Worm (Caenorhabditis elegans) whole organism, late embryonic: ENCODE results near the gene H38K22.9.

Source experiments
- K09A11.1 ChIP-seq: sonication (generic microtip); optimal IDR thresholded peaks from 2 replicates; lab custom pipeline; 2017; ENCODE audit warnings: antibody characterized with exemption, mild to moderate bottlenecking, missing genetic modification characterization, missing compliant biosample characterization; ENCODE audit not compliant: insufficient read depth
- fax-1 ChIP-seq: sonication (generic microtip); optimal IDR thresholded peaks from 2 replicates; lab custom pipeline; 2016; ENCODE audit warnings: missing genotype, missing genetic modification characterization, missing compliant biosample characterization
- fkh-6 ChIP-seq: sonication (generic microtip); optimal IDR thresholded peaks from 2 replicates; lab custom pipeline; 2016; ENCODE audit warnings: missing genetic modification characterization, missing compliant biosample characterization
- hlh-13 ChIP-seq: fragments of 200-800 bp; sonication (Bioruptor generic); optimal IDR thresholded peaks from 2 replicates; lab custom pipeline; 2018; ENCODE audit warnings: mild to moderate bottlenecking, missing genetic modification characterization, missing compliant biosample characterization
- hlh-30 ChIP-seq: sonication (generic microtip); optimal IDR thresholded peaks from 2 replicates; lab custom pipeline; 2017; ENCODE audit warnings: antibody characterized with exemption, missing genetic modification characterization, missing compliant biosample characterization; ENCODE audit not compliant: insufficient read depth
- madf-2 ChIP-seq: sonication (generic microtip); optimal IDR thresholded peaks from 2 replicates; lab custom pipeline; 2017; ENCODE audit warnings: missing genetic modification characterization, missing compliant biosample characterization
- pat-9 ChIP-seq: fragments of 200-800 bp; sonication (Bioruptor generic); optimal IDR thresholded peaks from 2 replicates; lab custom pipeline; 2018; ENCODE audit warnings: mild to moderate bottlenecking, missing genetic modification characterization, moderate library complexity, missing compliant biosample characterization
- pha-4 ChIP-seq: fragments of 150-350 bp; optimal IDR thresholded peaks from 2 replicates; lab custom pipeline; 2018; ENCODE audit warnings: missing biosample characterization, missing genetic modification reagents, missing genetic modification characterization
- pqm-1 ChIP-seq: sonication (generic microtip); optimal IDR thresholded peaks from 2 replicates; lab custom pipeline; 2016; ENCODE audit warnings: missing genetic modification characterization, missing compliant biosample characterization
- sox-2 ChIP-seq: fragments of 200-800 bp; sonication (Bioruptor generic); IDR thresholded peaks from 2 replicates; pipeline ENCODE4 v1.3.6; 2022; ENCODE audit warnings: missing genetic modification reagents, missing genetic modification characterization, missing compliant biosample characterization
- sox-4 ChIP-seq: sonication (generic microtip); optimal IDR thresholded peaks from 2 replicates; lab custom pipeline; 2017; ENCODE audit warnings: mild to moderate bottlenecking, missing genetic modification characterization, inconsistent platforms, missing compliant biosample characterization
- unc-86 ChIP-seq: sonication (generic microtip); optimal IDR thresholded peaks from 2 replicates; lab custom pipeline; 2016; ENCODE audit warnings: missing genetic modification characterization, missing compliant biosample characterization
- ztf-16 ChIP-seq: sonication (generic microtip); optimal IDR thresholded peaks from 2 replicates; lab custom pipeline; 2017; ENCODE audit warnings: missing genetic modification characterization, missing compliant biosample characterization

ce11 chrIII:4313061-4313962 lies 10.6 kb upstream of the H38K22.9 start, which contains the start of the genes evl-14 and dcn-1:
- no peak for TF ChIP-seq K09A11.1
- TF ChIP-seq hlh-30 (tag; lab: Kevin White, UChicago): peak; percentile 63
- no peak for TF ChIP-seq fax-1 (tag; lab: Kevin White, UChicago)
- no peak for TF ChIP-seq pqm-1 (tag; lab: Kevin White, UChicago)
- no peak for TF ChIP-seq fkh-6
- no peak for TF ChIP-seq sox-2
- TF ChIP-seq ztf-16 (tag; lab: Kevin White, UChicago): no peak
- no peak for TF ChIP-seq pat-9
- no peak for TF ChIP-seq madf-2
- TF ChIP-seq sox-4 (tag; lab: Kevin White, UChicago): no peak
- TF ChIP-seq pha-4: no peak
- no peak for TF ChIP-seq unc-86 (tag; lab: Kevin White, UChicago)
- no peak for TF ChIP-seq hlh-13 (GFP tag; lab: Kevin White, UChicago)
